Fruit fly (Drosophila melanogaster) whole organism, embryonic: ENCODE measurements around the gene Gr64f.
A peak's percentile ranks its signal among the peaks of the same experiment; 100 is the strongest.

Experiments
- Antp ChIP-seq: fragments of 200-800 bp; sonication (Bioruptor generic); optimal IDR thresholded peaks from 3 replicates; lab custom pipeline; 2016; ENCODE audit warnings: missing biosample characterization, missing genetic modification characterization
- Atf-2 ChIP-seq: fragments of 200-800 bp; sonication (Bioruptor generic); optimal IDR thresholded peaks from 2 replicates; lab custom pipeline; 2016; ENCODE audit warnings: missing biosample characterization, missing genetic modification characterization
- Awh ChIP-seq: fragments of 200-800 bp; sonication (Bioruptor generic); IDR thresholded peaks from 2 replicates; pipeline ENCODE4, ENCODE4 v1.3.6; 2022; ENCODE audit warnings: missing biosample characterization, missing genetic modification characterization
- B-H1 ChIP-seq: fragments of 200-800 bp; sonication (Bioruptor generic); IDR thresholded peaks from 3 replicates; pipeline ENCODE4 v1.3.6; 2022; ENCODE audit warnings: missing biosample characterization, missing genetic modification characterization
- B-H2 ChIP-seq: fragments of 200-800 bp; sonication (Bioruptor generic); optimal IDR thresholded peaks from 2 replicates; lab custom pipeline; 2018; ENCODE audit warnings: missing biosample characterization, mild to moderate bottlenecking, missing genetic modification characterization
- CG10431 ChIP-seq: fragments of 200-800 bp; sonication (Bioruptor generic); optimal IDR thresholded peaks from 3 replicates; lab custom pipeline; 2018; ENCODE audit warnings: missing biosample characterization, mild to moderate bottlenecking, missing genetic modification characterization
- CG11093 ChIP-seq: fragments of 200-800 bp; sonication (Bioruptor generic); IDR thresholded peaks from 3 replicates; pipeline ENCODE4 v1.3.6; 2022; ENCODE audit warnings: missing biosample characterization, missing genetic modification characterization
- CG13123 ChIP-seq: fragments of 200-800 bp; sonication (Bioruptor generic); optimal IDR thresholded peaks from 2 replicates; lab custom pipeline; 2016; ENCODE audit warnings: missing biosample characterization, missing genetic modification characterization
- CG13624 ChIP-seq: fragments of 200-800 bp; sonication (Bioruptor generic); optimal IDR thresholded peaks from 2 replicates; lab custom pipeline; 2016; ENCODE audit warnings: missing biosample characterization, missing genetic modification characterization
- CG13894 ChIP-seq: fragments of 200-800 bp; sonication (Bioruptor generic); optimal IDR thresholded peaks from 3 replicates; lab custom pipeline; 2018; ENCODE audit warnings: missing biosample characterization, mild to moderate bottlenecking, missing genetic modification characterization, moderate library complexity
- CG14014 ChIP-seq: fragments of 200-800 bp; sonication (Bioruptor generic); IDR thresholded peaks from 2 replicates; pipeline ENCODE4 v1.3.6; 2022; ENCODE audit warnings: missing biosample characterization, missing genetic modification characterization
- CG14441 ChIP-seq: fragments of 200-800 bp; sonication (Bioruptor generic); IDR thresholded peaks from 2 replicates; pipeline ENCODE4 v1.3.6; 2022; ENCODE audit warnings: missing biosample characterization, missing genetic modification characterization
- CG15269 ChIP-seq: fragments of 200-800 bp; sonication (Bioruptor generic); optimal IDR thresholded peaks from 2 replicates; lab custom pipeline; 2018; ENCODE audit warnings: missing biosample characterization, mild to moderate bottlenecking, missing genetic modification characterization, moderate library complexity
- CG16813 ChIP-seq: fragments of 200-800 bp; sonication (Bioruptor generic); IDR thresholded peaks from 3 replicates; pipeline ENCODE4 v1.3.6; 2022; ENCODE audit warnings: missing biosample characterization, missing genetic modification characterization; ENCODE audit not compliant: partially characterized antibody
- CG17359 ChIP-seq: fragments of 200-800 bp; sonication (Bioruptor generic); optimal IDR thresholded peaks from 3 replicates; lab custom pipeline; 2018; ENCODE audit warnings: missing biosample characterization, mild to moderate bottlenecking, missing genetic modification characterization, moderate library complexity
- CG17361 ChIP-seq: fragments of 200-800 bp; sonication (Bioruptor generic); IDR thresholded peaks from 3 replicates; pipeline ENCODE4 v1.3.6; 2022; ENCODE audit warnings: missing biosample characterization, missing genetic modification characterization
- CG18011 ChIP-seq: fragments of 200-800 bp; sonication (Bioruptor generic); optimal IDR thresholded peaks from 2 replicates; lab custom pipeline; 2017; ENCODE audit warnings: missing biosample characterization, missing genetic modification characterization, mild to moderate bottlenecking, moderate library complexity, missing genotype
- CG18764 ChIP-seq: fragments of 200-800 bp; sonication (Bioruptor generic); optimal IDR thresholded peaks from 3 replicates; lab custom pipeline; 2016; ENCODE audit warnings: missing biosample characterization, missing genetic modification characterization
- CG31388 ChIP-seq: fragments of 200-800 bp; sonication (Bioruptor generic); optimal IDR thresholded peaks from 2 replicates; lab custom pipeline; 2016; ENCODE audit warnings: missing biosample characterization, missing genetic modification characterization
- CG33213 ChIP-seq: fragments of 200-800 bp; sonication (Bioruptor generic); optimal IDR thresholded peaks from 3 replicates; lab custom pipeline; 2016; ENCODE audit warnings: missing biosample characterization, missing genetic modification characterization
- CG34224 ChIP-seq: fragments of 200-800 bp; sonication (Bioruptor generic); IDR thresholded peaks from 3 replicates; pipeline ENCODE4 v1.3.6; 2022; ENCODE audit warnings: missing biosample characterization, missing genetic modification characterization; ENCODE audit not compliant: partially characterized antibody
- CG3995 ChIP-seq: fragments of 200-800 bp; sonication (Bioruptor generic); optimal IDR thresholded peaks from 3 replicates; lab custom pipeline; 2016; ENCODE audit warnings: missing biosample characterization, missing genetic modification characterization
- CG4328 ChIP-seq: fragments of 200-800 bp; sonication (Bioruptor generic); optimal IDR thresholded peaks from 3 replicates; lab custom pipeline; 2017; ENCODE audit warnings: missing biosample characterization, missing genetic modification reagents, missing genetic modification characterization
- CG4730 ChIP-seq: fragments of 200-800 bp; sonication (Bioruptor generic); IDR thresholded peaks from 2 replicates; pipeline ENCODE4 v1.3.6; 2022; ENCODE audit warnings: missing biosample characterization, missing genetic modification characterization
- CTCF ChIP-seq: fragments of 200-800 bp; sonication (Bioruptor generic); optimal IDR thresholded peaks from 2 replicates; lab custom pipeline; 2017; ENCODE audit warnings: missing biosample characterization, mild to moderate bottlenecking, missing genetic modification characterization, moderate library complexity
- CrebB ChIP-seq: fragments of 200-800 bp; sonication (Bioruptor generic); optimal IDR thresholded peaks from 3 replicates; lab custom pipeline; 2018; ENCODE audit warnings: missing biosample characterization, mild to moderate bottlenecking, missing genetic modification characterization
- D19A ChIP-seq: fragments of 200-800 bp; optimal IDR thresholded peaks from 3 replicates; lab custom pipeline; 2019; ENCODE audit warnings: missing biosample characterization, mild to moderate bottlenecking, missing genetic modification characterization, moderate library complexity
- Dref ChIP-seq: fragments of 200-800 bp; sonication (Bioruptor generic); IDR thresholded peaks from 2 replicates; pipeline ENCODE4 v1.3.6; 2022; ENCODE audit warnings: missing biosample characterization, missing genetic modification characterization
- Fer2 ChIP-seq: fragments of 200-800 bp; sonication (Bioruptor generic); optimal IDR thresholded peaks from 2 replicates; lab custom pipeline; 2018; ENCODE audit warnings: missing biosample characterization, mild to moderate bottlenecking, missing genetic modification characterization, moderate library complexity
- GATAe ChIP-seq: fragments of 200-800 bp; sonication (Bioruptor generic); conservative IDR thresholded peaks from 2 replicates; pipeline ENCODE4 v1.3.6; 2022; ENCODE audit warnings: missing biosample characterization, missing genetic modification characterization
- Hmx ChIP-seq: fragments of 200-800 bp; sonication (Bioruptor generic); optimal IDR thresholded peaks from 2 replicates; lab custom pipeline; 2016; ENCODE audit warnings: missing biosample characterization, missing genetic modification characterization
- Lpt ChIP-seq: fragments of >200 bp; optimal IDR thresholded peaks from 2 replicates; lab custom pipeline; 2018; ENCODE audit warnings: missing biosample characterization, missing genetic modification characterization
- Oaz ChIP-seq: fragments of 200-800 bp; sonication (Bioruptor generic); IDR thresholded peaks from 2 replicates; pipeline ENCODE4 v1.3.6; 2022; ENCODE audit warnings: missing biosample characterization, missing genetic modification characterization
- Rfx ChIP-seq: fragments of 200-800 bp; sonication (Bioruptor generic); IDR thresholded peaks from 2 replicates; pipeline ENCODE4 v1.3.6; 2022; ENCODE audit warnings: missing biosample characterization, missing genetic modification characterization
- Scr ChIP-seq: fragments of 200-800 bp; sonication (Bioruptor generic); IDR thresholded peaks from 2 replicates; pipeline ENCODE4 v1.3.6; 2022; ENCODE audit warnings: missing biosample characterization, missing genetic modification characterization; ENCODE audit not compliant: partially characterized antibody
- Sin3A ChIP-seq: fragments of >200 bp; optimal IDR thresholded peaks from 2 replicates; lab custom pipeline; 2018
- Taf1 ChIP-seq: fragments of 200-800 bp; sonication (Bioruptor generic); IDR thresholded peaks from 2 replicates; pipeline ENCODE4 v1.3.6; 2022; ENCODE audit warnings: missing biosample characterization, missing genetic modification characterization
- bsh ChIP-seq, 2 experiments: fragments of 200-800 bp; sonication (Bioruptor generic); optimal IDR thresholded peaks; 2 replicates each; lab custom pipeline; 2017 to 2018; ENCODE audit warnings: mild to moderate bottlenecking in 2 of 2, missing biosample characterization in 2 of 2, missing genetic modification characterization in 2 of 2, moderate library complexity in 1 of 2
- danr ChIP-seq: fragments of 200-800 bp; sonication (Bioruptor generic); IDR thresholded peaks from 2 replicates; pipeline ENCODE4 v1.3.6; 2022; ENCODE audit warnings: missing biosample characterization, missing genetic modification characterization
- en ChIP-seq: fragments of 200-800 bp; sonication (Bioruptor generic); optimal IDR thresholded peaks from 2 replicates; lab custom pipeline; 2016; ENCODE audit warnings: missing biosample characterization, missing genetic modification characterization
- eve ChIP-seq, 2 experiments: fragments of >200 bp; optimal IDR thresholded peaks; 2 replicates each; lab custom pipeline; 2017; ENCODE audit warnings: missing biosample characterization in 2 of 2, missing genetic modification characterization in 2 of 2
- gce ChIP-seq: fragments of 200-800 bp; sonication (Bioruptor generic); IDR thresholded peaks from 3 replicates; pipeline ENCODE4 v1.3.6; 2022; ENCODE audit warnings: missing biosample characterization, missing genetic modification characterization
- gt ChIP-seq: fragments of 200-800 bp; sonication (Bioruptor generic); IDR thresholded peaks from 2 replicates; pipeline ENCODE4 v1.3.6; 2022; ENCODE audit warnings: missing biosample characterization, missing genetic modification characterization
- klu ChIP-seq: fragments of 200-800 bp; sonication (Bioruptor generic); IDR thresholded peaks from 2 replicates; pipeline ENCODE4 v1.3.6; 2022; ENCODE audit warnings: missing biosample characterization, missing genetic modification characterization
- org-1 ChIP-seq: fragments of 200-800 bp; sonication (Bioruptor generic); optimal IDR thresholded peaks from 2 replicates; lab custom pipeline; 2017; ENCODE audit warnings: missing biosample characterization, missing genetic modification characterization
- p53 ChIP-seq: fragments of 200-800 bp; sonication (Bioruptor generic); optimal IDR thresholded peaks from 2 replicates; lab custom pipeline; 2016; ENCODE audit warnings: missing biosample characterization, missing genetic modification characterization
- ttk ChIP-seq: fragments of 200-800 bp; sonication (Bioruptor generic); IDR thresholded peaks from 2 replicates; pipeline ENCODE4 v2.1.2; 2022; ENCODE audit warnings: missing biosample characterization, missing genetic modification characterization
- unc-4 ChIP-seq: fragments of 200-800 bp; sonication (Bioruptor generic); IDR thresholded peaks from 2 replicates; pipeline ENCODE4 v1.3.6; 2022; ENCODE audit warnings: missing biosample characterization, missing genetic modification characterization; ENCODE audit not compliant: partially characterized antibody
- unpg ChIP-seq: fragments of 200-800 bp; sonication (Bioruptor generic); optimal IDR thresholded peaks from 3 replicates; lab custom pipeline; 2018; ENCODE audit warnings: missing biosample characterization, mild to moderate bottlenecking, missing genetic modification characterization, moderate library complexity
- vnd ChIP-seq: fragments of 200-800 bp; sonication (Bioruptor generic); IDR thresholded peaks from 3 replicates; pipeline ENCODE4 v1.3.6; 2022; ENCODE audit warnings: missing biosample characterization, missing genetic modification characterization; ENCODE audit not compliant: partially characterized antibody
- wek ChIP-seq: fragments of 200-800 bp; sonication (Bioruptor generic); optimal IDR thresholded peaks from 3 replicates; lab custom pipeline; 2018; ENCODE audit warnings: missing biosample characterization, mild to moderate bottlenecking, missing genetic modification characterization, moderate library complexity

The Gr64f gene

DNA sequence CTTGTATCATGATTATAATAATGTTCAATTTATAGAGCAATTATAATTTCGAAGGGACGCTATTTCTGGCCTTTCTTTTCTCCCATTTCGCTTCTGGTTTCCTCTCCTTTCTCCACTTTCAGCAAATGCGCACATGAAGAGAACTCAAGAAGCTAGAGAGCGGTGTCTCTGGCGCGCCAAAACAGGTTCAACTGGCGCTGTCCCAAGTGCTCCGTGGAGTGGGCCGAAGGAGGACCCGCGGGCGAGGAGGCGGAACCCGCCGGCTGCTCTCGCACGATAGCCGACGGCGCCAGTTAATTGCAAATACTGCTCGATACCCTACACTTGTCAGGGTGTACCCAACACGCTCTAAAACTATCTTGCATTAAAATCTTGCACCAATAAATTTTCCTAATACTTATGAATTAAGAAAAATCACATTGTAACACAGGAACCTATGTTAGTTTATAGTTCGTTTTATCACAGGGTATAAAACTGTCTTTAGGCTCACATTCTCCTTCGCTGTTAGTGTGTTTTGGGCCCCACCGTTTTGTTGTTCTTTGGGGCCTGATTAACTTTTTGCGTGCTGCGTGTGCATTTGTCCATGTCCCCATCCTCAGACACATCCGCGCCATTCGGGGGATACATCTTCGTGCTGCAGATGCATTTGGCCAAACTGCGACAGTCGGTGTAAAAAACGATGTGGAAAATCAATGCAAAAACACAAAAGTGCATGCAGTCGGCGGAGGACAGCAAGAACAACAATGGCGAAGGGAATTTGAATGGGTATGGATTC, 34.8 kb downstream of the Gr64f start (continued):
- TF ChIP-seq CG34224 (no peak), gt (peak; percentile 70), CG31388 (peak; percentile 53), Sin3A (lab: Kevin White, UChicago) (no peak), GATAe (GFP tag; lab: Robert Waterston, UW) (peak; percentile 70; the same call in 1 of the 2 replicates), CG18764 (GFP tag; lab: Kevin White, UChicago) (peak; percentile 58), CG15269 (tag; lab: Kevin White, UChicago) (peak; percentile 92), Lpt (GFP tag; lab: Kevin White, UChicago) (no peak), Atf-2 (GFP tag; lab: Kevin White, UChicago) (peak; percentile 86), org-1 (peak; percentile 63), klu (GFP tag; lab: Robert Waterston, UW) (peak; percentile 79), CG18011 (GFP tag; lab: Kevin White, UChicago) (peak; percentile 68), danr (peak; percentile 89), Fer2 (tag; lab: Kevin White, UChicago) (peak; percentile 64), Antp (GFP tag; lab: Kevin White, UChicago) (peak; percentile 88), CG10431 (GFP tag; lab: Kevin White, UChicago) (peak; percentile 22), CG4328 (GFP tag; lab: Kevin White, UChicago) (no peak), en (peak; percentile 85), Oaz (GFP tag; lab: Robert Waterston, UW) (peak; percentile 90), bsh (GFP tag; optimal IDR thresholded peaks at IDR 0.05; lab: Kevin White, UChicago) (peak; percentile 88 to 91), eve (GFP tag; optimal IDR thresholded peaks at IDR 0.05; lab: Kevin White, UChicago) (peak in 1 of 2 experiments; percentile 36), Dref (GFP tag; lab: Robert Waterston, UW) (peak; percentile 20; the same call in 1 of the 2 replicates), p53 (GFP tag; lab: Kevin White, UChicago) (peak; percentile 58), vnd (GFP tag; lab: Robert Waterston, UW) (no peak), Scr (GFP tag; lab: Robert Waterston, UW) (no peak), Taf1 (GFP tag; lab: Robert Waterston, UW) (peak; percentile 85), CG14014 (GFP tag; lab: Robert Waterston, UW) (peak; percentile 95), gce (GFP tag; lab: Robert Waterston, UW) (peak; percentile 90), wek (peak; percentile 22), B-H2 (GFP tag; lab: Kevin White, UChicago) (peak; percentile 26), Rfx (GFP tag; lab: Robert Waterston, UW) (peak; percentile 96), CG4730 (GFP tag; lab: Robert Waterston, UW) (peak; percentile 90), CG14441 (GFP tag; lab: Robert Waterston, UW) (peak; percentile 90), unc-4 (GFP tag; lab: Robert Waterston, UW) (no peak), CG13894 (no peak), CG17359 (tag; lab: Kevin White, UChicago) (peak; percentile 92), B-H1 (peak; percentile 85), CG11093 (peak; percentile 83), Awh (GFP tag; lab: Robert Waterston, UW) (peak; percentile 90), CG16813 (GFP tag; lab: Robert Waterston, UW) (no peak), D19A (tag; lab: Kevin White, UChicago) (no peak), CrebB (peak; percentile 79), unpg (GFP tag; lab: Kevin White, UChicago) (peak; percentile 90), CG3995 (GFP tag; lab: Kevin White, UChicago) (peak; percentile 59), CG13123 (GFP tag; lab: Kevin White, UChicago) (peak; percentile 69), CG17361 (peak; percentile 75), Hmx (GFP tag; lab: Kevin White, UChicago) (peak; percentile 27), ttk (GFP tag; lab: Robert Waterston, UW) (peak; percentile 91), CG33213 (peak; percentile 72), CTCF (GFP tag; lab: Kevin White, UChicago) (no peak), CG13624 (GFP tag; lab: Kevin White, UChicago) (peak; percentile 94)
